Worm (Caenorhabditis elegans): ENCODE data around the gene trip-4.
A peak's percentile ranks its signal among the peaks of the same experiment; 100 is the strongest.

trip-4 gene

DNA sequence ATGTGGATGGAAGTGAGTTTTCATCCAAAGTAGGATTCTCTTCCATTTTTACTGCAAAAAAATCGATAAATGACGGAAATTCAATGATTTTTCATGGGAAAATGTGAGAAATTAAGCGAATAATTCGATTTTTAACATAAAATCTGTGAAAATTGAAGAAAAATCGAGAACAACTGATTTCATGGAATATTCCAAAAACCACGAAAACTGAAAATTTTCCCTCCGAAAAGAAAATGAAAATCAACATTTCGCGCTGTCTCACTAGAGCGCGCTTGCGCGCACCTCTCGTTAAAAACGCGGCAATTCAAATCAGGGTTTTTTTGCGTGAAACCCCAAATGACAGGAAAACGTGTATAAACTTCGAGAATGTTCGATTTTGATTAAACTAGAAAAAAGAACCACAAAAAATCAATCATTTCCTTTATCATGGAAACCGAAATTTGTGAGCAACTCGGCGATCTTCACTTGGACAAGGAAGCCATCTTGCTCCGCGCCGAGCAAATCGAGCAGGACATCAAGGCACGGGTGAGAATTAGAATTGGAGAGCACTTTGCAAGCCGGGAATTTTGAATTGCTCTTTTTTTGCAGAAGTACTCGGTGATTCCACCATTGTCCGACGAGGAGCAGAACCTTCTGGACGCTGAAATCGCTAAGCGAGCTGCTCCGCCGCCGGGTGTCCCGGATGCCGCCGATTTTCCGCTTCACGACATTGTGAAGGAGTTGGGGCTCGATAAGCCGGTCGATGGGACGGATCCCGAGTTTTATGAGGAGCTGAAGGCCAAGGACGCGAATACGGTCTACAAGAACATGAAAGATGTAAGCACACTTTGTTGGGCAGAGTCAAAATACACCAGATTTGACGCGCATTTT lies 28.6 kb upstream of the trip-4 start, which contains the start of the genes Y53F4B.9 and Y53F4B.11 (continued):
- TF ChIP-seq zim-3 (tag; optimal IDR thresholded peaks at IDR 0.05) (no peak), tbp1 (GFP tag; optimal IDR thresholded peaks at IDR 0.05) (peak; percentile 71), lin-26 (GFP tag; IDR thresholded peaks at IDR 0.05) (0 out of 2 replicates have a peak, but pooled peaks have one; percentile 10), madf-8 (GFP tag; conservative IDR thresholded peaks at IDR 0.05) (peak; percentile 97), ceh-100 (GFP tag; IDR thresholded peaks at IDR 0.05) (peak; percentile 88), efl-1 (GFP tag; optimal IDR thresholded peaks at IDR 0.05) (peak; percentile 100), ceh-58 (GFP tag; IDR thresholded peaks at IDR 0.05) (no peak), madf-10 (tag; optimal IDR thresholded peaks at IDR 0.05) (no peak), F33H1.4 (GFP tag; IDR thresholded peaks at IDR 0.05) (peak; percentile 88), ets-4 (GFP tag; optimal IDR thresholded peaks at IDR 0.05) (no peak), attf-3 (GFP tag; conservative IDR thresholded peaks at IDR 0.05) (peak; percentile 82), attf-5 (GFP tag; optimal IDR thresholded peaks at IDR 0.05) (peak; percentile 2), him-1 (tag; optimal IDR thresholded peaks at IDR 0.05) (peak; percentile 55), dpff-1 (tag; optimal IDR thresholded peaks at IDR 0.05) (no peak), nhr-80 (tag; optimal IDR thresholded peaks at IDR 0.05) (no peak), ceh-27 (GFP tag; optimal IDR thresholded peaks at IDR 0.05) (peak; percentile 67), sdz-38 (tag; optimal IDR thresholded peaks at IDR 0.05) (no peak), snpc-1.3 (tag; optimal IDR thresholded peaks at IDR 0.05; ENCODE audit: insufficient read depth) (peak; percentile 23), hsf-1 (GFP tag; IDR thresholded peaks at IDR 0.05) (peak; percentile 94), chd-7 (tag; optimal IDR thresholded peaks at IDR 0.05) (no peak), ceh-79 (tag; optimal IDR thresholded peaks at IDR 0.05) (no peak), ztf-28 (GFP tag; IDR thresholded peaks at IDR 0.05) (peak; percentile 75; the same call in 1 of the 2 replicates), Y53G8AR.9 (GFP tag; conservative IDR thresholded peaks at IDR 0.05) (peak; percentile 90), lin-40 (tag; optimal IDR thresholded peaks at IDR 0.05) (peak; percentile 52), pbrm-1 (GFP tag; IDR thresholded peaks at IDR 0.05) (peak; percentile 87; the same call in 1 of the 2 replicates), ceh-91 (GFP tag; IDR thresholded peaks at IDR 0.05) (peak; percentile 97), K12H6.12 (tag; optimal IDR thresholded peaks at IDR 0.05) (no peak), hmg-1.2 (GFP tag; IDR thresholded peaks at IDR 0.05) (peak; percentile 72), die-1 (tag; optimal IDR thresholded peaks at IDR 0.05) (no peak), ama-1 (optimal IDR thresholded peaks at IDR 0.05) (no peak), ama-1 (GFP tag; optimal IDR thresholded peaks at IDR 0.05) (no peak), snpc-1.1 (tag; optimal IDR thresholded peaks at IDR 0.05; ENCODE audit: insufficient read depth) (peak; percentile 66)

- TF ChIP-seq ztf-25 (GFP tag; IDR thresholded peaks at IDR 0.05) (no peak), ceh-40 (GFP tag; IDR thresholded peaks at IDR 0.05) (no peak), T26A5.8 (tag; optimal IDR thresholded peaks at IDR 0.05) (no peak), F57A8.1 (GFP tag; optimal IDR thresholded peaks at IDR 0.05) (no peak)
These were observed 24.8 kb upstream of the trip-4 start, which contains the start of gene Y53F4B.51 for ce11 chrII:15014380-15014779. Gene Y53F4B.51, minus strand, starts transcription at chrII:15014442.

ce11 chrII:15015669-15016068 lies 23.5 kb upstream of the trip-4 start:
- TF ChIP-seq F23B12.7 (tag; optimal IDR thresholded peaks at IDR 0.05; ENCODE audit: insufficient read depth), result no peak
- no peak for TF ChIP-seq lin-26 (GFP tag; IDR thresholded peaks at IDR 0.05)
- TF ChIP-seq B0035.1 (tag; optimal IDR thresholded peaks at IDR 0.05), result no peak
- TF ChIP-seq ccch-3 (GFP tag; optimal IDR thresholded peaks at IDR 0.05), result no peak
- TF ChIP-seq madf-3 (GFP tag; IDR thresholded peaks at IDR 0.05), result no peak
- TF ChIP-seq madf-10 (tag; optimal IDR thresholded peaks at IDR 0.05), result no peak
- TF ChIP-seq snpc-3.4 (tag; optimal IDR thresholded peaks at IDR 0.05), result no peak
- TF ChIP-seq T26A5.8 (tag; optimal IDR thresholded peaks at IDR 0.05), result no peak
- TF ChIP-seq efl-1 (GFP tag; optimal IDR thresholded peaks at IDR 0.05), result no peak
- TF ChIP-seq ama-1 (optimal IDR thresholded peaks at IDR 0.05), result no peak
- no peak for TF ChIP-seq ama-1 (GFP tag; optimal IDR thresholded peaks at IDR 0.05)
- no peak for TF ChIP-seq fkh-3 (tag; optimal IDR thresholded peaks at IDR 0.05)
- no peak for TF ChIP-seq rcor-1 (GFP tag; IDR thresholded peaks at IDR 0.05)
- no peak for TF ChIP-seq egl-18 (GFP tag; IDR thresholded peaks at IDR 0.05)
- no peak for TF ChIP-seq ets-4 (GFP tag; optimal IDR thresholded peaks at IDR 0.05)

Measured in whole organism, young adult.